Fruit fly (Drosophila melanogaster) Kc167 (cell line): ENCODE results near the gene Glos.

Source experiments
- Sin3A ChIP-seq: fragments of >200 bp; optimal IDR thresholded peaks from 2 replicates; lab custom pipeline; 2018; ENCODE audit warnings: missing external identifiers
- h ChIP-seq: fragments of >200 bp; optimal IDR thresholded peaks from 3 replicates; lab custom pipeline; 2018; ENCODE audit warnings: missing external identifiers
- psq ChIP-seq: fragments of >200 bp; optimal IDR thresholded peaks from 2 replicates; lab custom pipeline; 2017; ENCODE audit warnings: missing external identifiers
- ttk ChIP-seq: sonication (Bioruptor generic); optimal IDR thresholded peaks from 2 replicates; lab custom pipeline; 2017; ENCODE audit warnings: missing external identifiers

DNA sequence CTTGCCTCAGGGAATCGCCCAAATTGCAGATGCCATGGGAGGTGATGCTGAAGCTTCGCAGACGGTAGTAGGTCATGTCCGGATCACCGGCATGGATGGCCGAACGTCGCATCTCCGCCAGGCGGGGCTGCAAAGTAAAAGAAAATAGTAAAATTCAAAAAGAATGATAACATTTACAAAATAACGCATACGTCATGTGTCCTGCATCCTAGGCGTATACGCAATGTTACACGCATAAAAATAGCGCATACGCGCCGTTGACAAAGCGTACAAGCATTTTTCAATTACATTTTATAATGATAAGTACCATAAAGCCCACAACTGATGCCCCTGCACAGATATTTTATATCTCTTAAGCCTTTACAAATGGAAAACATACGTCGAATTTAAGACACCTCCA is 34.4 kb upstream of the Glos start:
- TF ChIP-seq psq (lab: Kevin White, UChicago) (no peak), h (no peak), Sin3A (lab: Kevin White, UChicago) (no peak), ttk (no peak)
